Worm (Caenorhabditis elegans) whole organism, L4/young adult: Measurements from ENCODE around the gene F52C9.3.

ENCODE experiments used
- W03F9.2 ChIP-seq: fragments of 150-350 bp; optimal IDR thresholded peaks from 2 replicates; lab custom pipeline; 2014; ENCODE audit warnings: missing biosample characterization, missing genetic modification characterization
- dao-5 ChIP-seq: sonication (generic microtip); optimal IDR thresholded peaks from 2 replicates; lab custom pipeline; 2016; ENCODE audit warnings: missing genotype, missing genetic modification characterization, moderate library complexity, missing compliant biosample characterization
- him-1 ChIP-seq: sonication (generic microtip); optimal IDR thresholded peaks from 2 replicates; lab custom pipeline; 2016; ENCODE audit warnings: missing genotype, missing genetic modification reagents, missing genetic modification characterization, missing compliant biosample characterization

Gene F52C9.3

ce11 chrIII:5349250-5349649 lies 27.6 kb downstream of the F52C9.3 start, which contains the start of gene thoc-5:
Gene thoc-5, minus strand, starts transcription at chrIII:5349401.
- peak; percentile 70 for TF ChIP-seq W03F9.2 (tag; lab: Kevin White, UChicago)
- TF ChIP-seq dao-5: no peak
- TF ChIP-seq him-1 (tag; lab: Kevin White, UChicago): peak; percentile 18

- TF ChIP-seq W03F9.2 (tag; lab: Kevin White, UChicago) (no peak), dao-5 (no peak), him-1 (tag; lab: Kevin White, UChicago) (no peak)
Measured at ce11 chrIII:5361909-5362308, 40.2 kb downstream of the F52C9.3 start, which contains the start of gene Y32H12A.1. Gene Y32H12A.1, plus strand, starts transcription at chrIII:5362209.

- TF ChIP-seq him-1 (tag; lab: Kevin White, UChicago) (no peak), W03F9.2 (tag; lab: Kevin White, UChicago) (peak; percentile 9)
Measured at ce11 chrIII:5367995-5368899, 46.6 kb downstream of the F52C9.3 start, which contains the start of gene dhs-9. Gene dhs-9, minus strand, starts transcription at chrIII:5368045.

ce11 chrIII:5371226-5371926 lies 49.7 kb downstream of the F52C9.3 start, which contains the start of gene szy-2:
Gene szy-2, minus strand, starts transcription at chrIII:5371276.
- no peak for TF ChIP-seq dao-5
- no peak for TF ChIP-seq W03F9.2 (tag; lab: Kevin White, UChicago)
- TF ChIP-seq him-1 (tag; lab: Kevin White, UChicago): no peak

- TF ChIP-seq dao-5: no peak
- no peak for TF ChIP-seq him-1 (tag; lab: Kevin White, UChicago)
- no peak for TF ChIP-seq W03F9.2 (tag; lab: Kevin White, UChicago)
Measured at ce11 chrIII:5372884-5373283, 51.2 kb downstream of the F52C9.3 start.

ce11 chrIII:5373715-5374114 lies 52.0 kb downstream of the F52C9.3 start:
- TF ChIP-seq him-1 (tag; lab: Kevin White, UChicago): no peak
- no peak for TF ChIP-seq dao-5
- no peak for TF ChIP-seq W03F9.2 (tag; lab: Kevin White, UChicago)

- TF ChIP-seq him-1 (tag; lab: Kevin White, UChicago) (no peak), dao-5 (no peak), W03F9.2 (tag; lab: Kevin White, UChicago) (no peak)
Measured at ce11 chrIII:5375001-5375532, 53.4 kb downstream of the F52C9.3 start.
